Worm (Caenorhabditis elegans) whole organism, dauer: Measurements from ENCODE around the gene ttr-3.

ENCODE experiments used
- unc-62 ChIP-seq: sonication (generic microtip); optimal IDR thresholded peaks from 2 replicates; lab custom pipeline; 2017; ENCODE audit warnings: missing biosample characterization, missing genetic modification reagents, missing genetic modification characterization

ttr-3 gene

ce11 chrIII:9928777-9929176 lies 2.2 kb upstream of the ttr-3 start, which contains the start of gene ttr-1:
Gene ttr-1 (plus strand): TSS chrIII:9929077.
- TF ChIP-seq unc-62 (GFP tag; lab: Kevin White, UChicago) = no peak

DNA sequence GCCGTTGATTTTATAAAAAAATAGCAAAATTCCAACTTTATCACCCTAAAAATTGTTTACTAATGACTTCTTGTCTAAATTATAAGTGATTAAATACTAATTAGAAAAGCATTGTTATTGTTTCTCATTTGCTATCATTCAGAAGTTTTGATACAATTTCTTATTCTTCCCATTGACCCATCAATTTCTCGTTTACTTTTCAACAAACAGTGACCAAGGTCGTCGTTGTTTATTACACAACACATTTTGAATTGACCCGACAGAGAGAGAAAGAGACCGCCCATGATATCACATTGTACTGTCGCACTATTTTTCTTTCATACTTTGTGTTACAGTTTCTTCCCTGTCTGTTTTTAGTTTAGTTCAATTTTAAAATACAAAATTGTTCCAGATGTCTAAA lies 828 bp upstream of the ttr-3 start, which contains the start of gene ttr-2:
ttr-2 (plus strand) TSS at position 392 of the 400 bp plus-strand sequence.
- TF ChIP-seq unc-62 (GFP tag; lab: Kevin White, UChicago) = no peak

ce11 chrIII:9922874-9923273 lies 3.7 kb downstream of the ttr-3 start, which contains the start of gene cbp-2:
Gene cbp-2 (plus strand): TSS chrIII:9923174.
- TF ChIP-seq unc-62 (GFP tag; lab: Kevin White, UChicago) = no peak

- TF ChIP-seq unc-62 (GFP tag; lab: Kevin White, UChicago) = no peak
Measured at ce11 chrIII:9922310-9922709, 4.2 kb downstream of the ttr-3 start.

- TF ChIP-seq unc-62 (GFP tag; lab: Kevin White, UChicago) = no peak
Measured at ce11 chrIII:9920764-9921163, 5.8 kb downstream of the ttr-3 start, which contains the start of gene F40F12.3. Gene F40F12.3 (minus strand): TSS chrIII:9920864.

DNA sequence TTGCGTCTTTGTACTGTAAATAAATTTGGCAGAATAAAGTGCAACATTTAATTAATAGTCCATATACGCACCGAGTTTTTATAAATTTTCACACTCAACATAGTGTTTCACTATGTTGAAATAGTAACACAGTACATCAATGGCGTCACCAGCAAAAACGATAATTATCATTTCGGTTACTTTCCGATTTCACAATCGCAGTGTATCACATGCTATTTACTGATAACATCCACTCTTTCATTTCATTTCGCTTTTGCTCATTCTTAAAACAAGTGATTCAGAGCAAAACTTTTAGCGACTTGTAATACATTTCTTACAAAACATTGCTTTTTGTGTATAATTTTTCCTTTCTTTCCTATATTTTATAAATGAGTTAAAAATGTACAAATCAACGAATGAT lies 12.8 kb downstream of the ttr-3 start, which contains the start of gene cbp-3:
cbp-3 (plus strand) TSS at position 272 of the 400 bp plus-strand sequence.
- TF ChIP-seq unc-62 (GFP tag; lab: Kevin White, UChicago) = no peak

DNA sequence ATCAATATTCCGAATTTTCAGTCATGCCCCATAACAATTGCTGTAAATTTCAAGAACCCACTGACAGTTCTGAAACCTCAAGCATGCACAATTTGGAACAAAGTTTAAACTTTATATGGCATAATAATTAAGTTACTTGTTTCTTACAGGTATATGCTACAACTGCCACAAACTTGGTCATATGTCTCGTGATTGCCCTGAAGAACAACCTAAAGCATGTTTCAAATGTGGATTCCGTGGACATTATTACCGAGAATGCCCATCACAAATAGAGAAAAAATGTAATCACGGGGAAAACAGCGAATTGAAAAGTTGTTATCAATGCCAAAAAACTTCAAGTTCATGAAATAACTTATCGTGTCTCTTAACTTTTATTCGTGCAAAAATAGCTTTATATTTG lies 13.6 kb downstream of the ttr-3 start:
- no peak for TF ChIP-seq unc-62 (GFP tag; lab: Kevin White, UChicago)

ce11 chrIII:9912501-9912900 lies 14.0 kb downstream of the ttr-3 start:
- no peak for TF ChIP-seq unc-62 (GFP tag; lab: Kevin White, UChicago)

ce11 chrIII:9910608-9911479 lies 15.7 kb downstream of the ttr-3 start, which contains the start of the genes cyld-1 and F40F12.9:
Gene cyld-1 (minus strand): TSS chrIII:9910658.
Gene F40F12.9 (plus strand): TSS chrIII:9911328.
- no peak for TF ChIP-seq unc-62 (GFP tag; lab: Kevin White, UChicago)

DNA sequence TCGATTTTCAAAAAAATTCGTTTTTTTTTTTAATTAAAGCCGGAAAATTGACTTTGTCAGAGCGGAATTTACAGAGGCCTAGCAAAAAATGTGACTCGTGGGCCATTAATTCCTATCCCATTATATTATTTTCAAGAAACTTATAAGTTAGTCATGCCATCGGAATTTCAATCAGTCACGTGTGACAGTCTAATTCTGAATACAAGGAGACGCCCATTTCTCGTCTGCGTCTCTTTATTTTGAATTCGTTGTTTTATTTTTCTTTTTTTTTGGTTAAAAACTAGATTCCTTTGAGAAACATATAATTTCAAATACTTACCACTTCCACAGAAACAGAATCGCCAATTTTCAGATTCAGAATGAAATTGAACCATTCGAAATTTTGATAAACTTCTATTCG lies 17.8 kb downstream of the ttr-3 start:
- no peak for TF ChIP-seq unc-62 (GFP tag; lab: Kevin White, UChicago)

ce11 chrIII:9907574-9907973 lies 19.0 kb downstream of the ttr-3 start:
- no peak for TF ChIP-seq unc-62 (GFP tag; lab: Kevin White, UChicago)

DNA sequence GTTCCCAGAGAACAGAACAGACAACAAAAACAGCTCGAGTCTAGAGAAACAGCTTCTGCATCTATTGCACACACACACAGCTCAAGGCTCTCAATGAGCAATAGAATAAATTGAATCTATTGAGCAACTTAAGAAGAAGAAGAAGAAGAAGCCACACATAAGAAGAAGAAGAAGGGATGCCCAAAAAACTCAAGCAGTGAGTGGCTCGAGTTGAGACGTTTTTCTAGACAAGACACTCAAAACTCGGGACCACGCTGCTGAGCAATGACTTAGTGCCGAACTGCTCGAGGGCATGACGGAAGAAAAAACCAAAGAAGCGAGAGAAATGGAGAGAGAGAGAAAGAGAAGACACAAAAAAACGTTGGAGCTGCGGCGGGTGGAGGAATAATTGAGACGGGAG lies 21.2 kb downstream of the ttr-3 start:
- no peak for TF ChIP-seq unc-62 (GFP tag; lab: Kevin White, UChicago)

DNA sequence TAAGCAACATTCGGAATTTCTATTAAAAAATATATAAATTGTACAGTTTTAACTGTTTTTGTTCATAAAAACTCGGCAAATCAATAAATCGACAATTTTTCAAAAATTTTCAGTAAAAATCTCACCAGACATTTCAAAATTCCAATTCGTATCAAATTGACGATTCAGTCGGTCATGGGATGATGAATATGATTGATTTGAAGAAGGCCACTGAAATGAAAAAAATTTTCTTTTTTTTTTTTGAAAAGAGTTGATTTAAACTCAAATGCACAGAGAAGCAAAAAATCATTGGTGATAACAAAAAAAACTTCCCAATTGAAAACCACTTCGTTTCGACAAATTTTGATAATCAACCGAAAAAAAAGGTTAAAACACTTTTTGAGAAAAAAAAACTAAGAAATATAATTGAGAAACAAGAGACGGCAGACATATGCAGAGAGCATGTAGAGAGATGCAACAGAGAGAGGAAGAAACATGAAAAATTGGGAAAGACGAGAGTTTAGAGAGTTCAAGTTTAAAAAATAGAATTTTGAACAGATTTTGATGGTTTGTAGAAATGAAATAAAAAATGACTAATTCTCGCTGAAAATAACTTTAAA lies 22.8 kb downstream of the ttr-3 start:
- TF ChIP-seq unc-62 (GFP tag; lab: Kevin White, UChicago) = no peak

DNA sequence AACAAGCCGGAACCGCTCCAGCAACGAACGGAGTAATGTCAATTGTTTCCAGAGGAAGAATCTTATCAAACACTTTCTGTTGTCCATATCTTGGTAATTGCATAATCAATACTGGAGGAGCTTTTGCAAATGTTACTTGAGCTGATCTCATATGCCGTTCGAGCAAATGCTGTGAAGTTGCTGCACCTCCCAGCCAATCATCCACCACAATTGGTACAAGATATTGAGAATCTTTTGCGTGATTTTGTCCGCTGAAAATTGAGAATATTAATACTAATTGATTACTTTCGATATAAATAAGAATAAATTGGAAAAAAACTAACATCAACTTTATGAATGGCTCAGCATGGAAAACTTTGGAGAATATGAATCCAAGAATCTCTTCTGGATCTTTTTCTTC lies 26.8 kb downstream of the ttr-3 start:
- no peak for TF ChIP-seq unc-62 (GFP tag; lab: Kevin White, UChicago)

ce11 chrIII:9892855-9893254 lies 33.7 kb downstream of the ttr-3 start, which contains the start of gene mam-7:
Gene mam-7 (plus strand): TSS chrIII:9893155.
- TF ChIP-seq unc-62 (GFP tag; lab: Kevin White, UChicago) = no peak

DNA sequence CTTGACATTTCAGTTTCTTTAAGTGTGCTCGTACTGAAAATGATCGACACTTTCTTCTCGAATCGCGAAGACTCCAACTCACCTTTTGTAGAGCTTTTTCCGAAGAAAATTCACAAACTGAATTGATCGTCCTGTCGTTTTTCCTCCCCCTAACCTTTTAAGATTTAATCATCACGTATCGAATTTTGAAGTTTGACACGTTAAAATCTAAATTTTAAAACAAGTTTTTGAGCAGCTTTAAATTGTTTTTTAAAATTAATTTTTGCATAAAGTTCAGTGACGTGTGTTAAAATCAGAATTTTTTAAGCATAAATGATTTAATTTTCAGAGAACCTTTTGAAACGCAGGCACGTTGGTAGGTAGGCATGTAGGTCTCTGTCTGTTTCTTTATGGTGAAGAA lies 35.2 kb downstream of the ttr-3 start, which contains the start of gene alg-4:
alg-4 (minus strand) TSS at position 101 of the 400 bp plus-strand sequence.
- TF ChIP-seq unc-62 (GFP tag; lab: Kevin White, UChicago) = no peak
